Fruit fly (Drosophila melanogaster): Measurements from ENCODE around the gene CG42823.

CG42823 gene

DNA sequence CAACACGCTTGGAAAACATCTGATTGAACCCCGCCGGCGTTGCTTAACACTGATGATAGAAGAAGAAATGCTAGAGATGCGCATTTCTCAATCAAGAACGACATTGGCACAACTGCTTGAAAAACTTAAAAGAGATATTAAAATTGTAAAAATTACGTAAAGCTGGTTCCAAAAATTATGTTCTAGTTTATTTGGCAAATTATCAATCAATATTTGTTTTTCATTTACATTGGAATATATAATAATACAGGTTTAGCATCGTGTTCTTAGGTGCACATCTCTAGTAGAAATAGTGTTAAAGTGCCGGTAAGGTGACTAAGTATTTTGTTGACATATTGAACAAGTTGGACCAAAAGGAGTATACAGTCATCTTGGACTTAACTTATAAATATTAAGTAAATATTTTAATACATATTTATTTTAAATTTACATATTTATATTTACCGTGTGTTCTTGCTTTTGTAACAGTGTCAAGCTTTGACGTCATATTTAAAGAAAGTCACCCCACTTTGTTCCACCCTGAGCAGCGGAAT, 13.5 kb downstream of the CG42823 start, which contains the start of the genes Brf and sds22 (continued):
- peak; percentile 77 to 93 for TF ChIP-seq salr (GFP tag; optimal IDR thresholded peaks at IDR 0.05)
- peak; percentile 93 for TF ChIP-seq CG8632 (GFP tag; optimal IDR thresholded peaks at IDR 0.05)
- TF ChIP-seq Lpt (GFP tag; optimal IDR thresholded peaks at IDR 0.05): peak; percentile 91
- peak; percentile 97 for TF ChIP-seq Eip78C (GFP tag)
- TF ChIP-seq esn (GFP tag; optimal IDR thresholded peaks at IDR 0.05): peak; percentile 97
- peak; percentile 86 for TF ChIP-seq CG6808 (GFP tag; optimal IDR thresholded peaks at IDR 0.05)
- TF ChIP-seq dsx (GFP tag; optimal IDR thresholded peaks at IDR 0.05; ENCODE audit: poor library complexity, severe bottlenecking): peak; percentile 91
- peak; percentile 87 for TF ChIP-seq CG1621 (tag; optimal IDR thresholded peaks at IDR 0.05)
- TF ChIP-seq CG6792 (GFP tag; optimal IDR thresholded peaks at IDR 0.05): peak; percentile 93
- peak; percentile 98 for TF ChIP-seq Hr39 (GFP tag; optimal IDR thresholded peaks at IDR 0.05)
- peak; percentile 87 for TF ChIP-seq Gug (GFP tag; IDR thresholded peaks at IDR 0.05)
- peak; percentile 79 for TF ChIP-seq CG6276 (GFP tag; optimal IDR thresholded peaks at IDR 0.05)
- peak; percentile 96 for TF ChIP-seq topi (GFP tag; optimal IDR thresholded peaks at IDR 0.05)
- TF ChIP-seq OdsH (GFP tag; optimal IDR thresholded peaks at IDR 0.05): peak; percentile 97
- peak; percentile 95 for TF ChIP-seq Smox (GFP tag; optimal IDR thresholded peaks at IDR 0.05)
- TF ChIP-seq Hr38 (GFP tag; optimal IDR thresholded peaks at IDR 0.05): peak; percentile 32
- peak; percentile 95 for TF ChIP-seq achi (GFP tag; optimal IDR thresholded peaks at IDR 0.05)
- TF ChIP-seq CG10631 (GFP tag; optimal IDR thresholded peaks at IDR 0.05): peak; percentile 98
- peak; percentile 94 for TF ChIP-seq Sox102F (GFP tag; optimal IDR thresholded peaks at IDR 0.05)
- peak; percentile 88 for TF ChIP-seq CG8119 (GFP tag; IDR thresholded peaks at IDR 0.05)
- TF ChIP-seq CG7368 (GFP tag; optimal IDR thresholded peaks at IDR 0.05): peak; percentile 93
- peak; percentile 96 for TF ChIP-seq fkh (GFP tag; optimal IDR thresholded peaks at IDR 0.05)
- peak; percentile 73 for TF ChIP-seq CG6854 (GFP tag; optimal IDR thresholded peaks at IDR 0.05)
- TF ChIP-seq dac (GFP tag; optimal IDR thresholded peaks at IDR 0.05): peak; percentile 75
- peak; percentile 92 for TF ChIP-seq CG11762 (GFP tag; optimal IDR thresholded peaks at IDR 0.05; ENCODE audit: insufficient read depth)
- TF ChIP-seq Blimp-1 (GFP tag; optimal IDR thresholded peaks at IDR 0.05): peak; percentile 85
- peak; percentile 98 for TF ChIP-seq cyc (GFP tag; optimal IDR thresholded peaks at IDR 0.05)
- TF ChIP-seq CG34406 (GFP tag; optimal IDR thresholded peaks at IDR 0.05): peak; percentile 94
- TF ChIP-seq CG15336 (GFP tag; IDR thresholded peaks at IDR 0.05): peak; percentile 89

DNA sequence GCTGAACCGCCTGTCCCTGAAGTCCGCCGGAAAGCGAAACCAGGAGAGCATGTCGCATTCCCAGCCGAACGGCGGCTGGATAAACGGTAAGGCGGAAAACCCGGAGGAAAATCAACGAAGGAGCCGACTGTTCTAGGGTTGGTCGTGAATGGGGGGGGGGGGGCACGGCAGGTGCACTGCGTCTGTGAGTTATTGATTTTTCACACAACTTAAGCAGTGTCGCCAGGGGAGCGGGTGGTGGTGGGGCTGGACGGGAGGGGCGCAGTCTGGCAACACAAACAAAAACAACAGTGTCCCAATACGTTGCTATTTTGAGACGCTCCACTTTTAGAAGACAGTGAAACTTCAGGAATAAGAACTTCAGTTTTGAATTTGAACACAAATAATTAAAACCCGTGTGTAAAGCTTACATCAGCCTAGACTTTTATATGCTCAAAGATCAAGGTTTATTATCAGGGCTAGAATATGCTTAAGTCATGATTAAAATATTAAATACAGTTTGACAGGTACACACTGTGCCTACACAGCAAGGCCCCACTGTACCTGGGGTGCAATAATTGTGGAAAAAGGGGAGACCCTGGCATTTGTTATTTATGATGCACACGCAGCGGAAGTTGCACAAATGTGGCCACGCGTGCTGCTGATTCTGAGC, 18.6 kb downstream of the CG42823 start:
- TF ChIP-seq CG6163 (GFP tag; IDR thresholded peaks at IDR 0.05) (peak; percentile 89), Sox15 (GFP tag; optimal IDR thresholded peaks at IDR 0.05) (peak; percentile 58), CG6854 (GFP tag; optimal IDR thresholded peaks at IDR 0.05) (peak; percentile 59), esn (GFP tag; optimal IDR thresholded peaks at IDR 0.05) (peak; percentile 79), Ets21C (GFP tag; optimal IDR thresholded peaks at IDR 0.05) (peak; percentile 77), Gug (GFP tag; IDR thresholded peaks at IDR 0.05) (peak; percentile 79), CG8119 (GFP tag; IDR thresholded peaks at IDR 0.05) (peak; percentile 90), CG16779 (tag; optimal IDR thresholded peaks at IDR 0.05) (peak; percentile 64), CG10669 (GFP tag; optimal IDR thresholded peaks at IDR 0.05) (peak; percentile 77), CG11902 (GFP tag; optimal IDR thresholded peaks at IDR 0.05) (peak; percentile 74), ss (GFP tag; optimal IDR thresholded peaks at IDR 0.05) (peak; percentile 35 to 65), CG9139 (GFP tag; optimal IDR thresholded peaks at IDR 0.05) (peak; percentile 34), CG1621 (tag; optimal IDR thresholded peaks at IDR 0.05) (peak; percentile 51), Hr38 (GFP tag; optimal IDR thresholded peaks at IDR 0.05) (no peak), Blimp-1 (GFP tag; optimal IDR thresholded peaks at IDR 0.05) (peak; percentile 20), cyc (GFP tag; optimal IDR thresholded peaks at IDR 0.05) (peak; percentile 83), Smox (GFP tag; optimal IDR thresholded peaks at IDR 0.05) (peak; percentile 64), acj6 (GFP tag; optimal IDR thresholded peaks at IDR 0.05) (peak; percentile 83), CG8632 (GFP tag; optimal IDR thresholded peaks at IDR 0.05) (peak; percentile 72), fkh (GFP tag; optimal IDR thresholded peaks at IDR 0.05) (peak; percentile 40), fd85E (GFP tag; optimal IDR thresholded peaks at IDR 0.05) (peak; percentile 52), CG7368 (GFP tag; optimal IDR thresholded peaks at IDR 0.05) (peak; percentile 63), Hr4 (GFP tag; optimal IDR thresholded peaks at IDR 0.05) (peak; percentile 84), CG34406 (GFP tag; optimal IDR thresholded peaks at IDR 0.05) (peak; percentile 61), Lpt (GFP tag; optimal IDR thresholded peaks at IDR 0.05) (peak; percentile 63), Eip93F (GFP tag; optimal IDR thresholded peaks at IDR 0.05) (no peak), svp (GFP tag) (peak; percentile 84), Sox14 (GFP tag; optimal IDR thresholded peaks at IDR 0.05) (peak; percentile 68), CG10631 (GFP tag; optimal IDR thresholded peaks at IDR 0.05) (peak; percentile 81), achi (GFP tag; optimal IDR thresholded peaks at IDR 0.05) (peak; percentile 76), spab (GFP tag; optimal IDR thresholded peaks at IDR 0.05) (peak; percentile 52), Met (GFP tag; optimal IDR thresholded peaks at IDR 0.05) (peak; percentile 71), eg (GFP tag; IDR thresholded peaks at IDR 0.05) (peak; percentile 92), Hr39 (GFP tag; optimal IDR thresholded peaks at IDR 0.05) (peak; percentile 77)

Measured in whole organism, prepupa.